Fruit fly (Drosophila melanogaster) whole organism, embryonic: ENCODE data around the gene CG18302.

Experiments
- Bdp1 ChIP-seq: fragments of 200-800 bp; sonication (Bioruptor generic); optimal IDR thresholded peaks from 3 replicates; lab custom pipeline; 2016; ENCODE audit warnings: missing biosample characterization, missing genetic modification characterization
- CG10565 ChIP-seq: fragments of 200-800 bp; sonication (Bioruptor generic); optimal IDR thresholded peaks from 3 replicates; lab custom pipeline; 2016; ENCODE audit warnings: missing biosample characterization, mild to moderate bottlenecking, missing genetic modification characterization
- CG10959 ChIP-seq: fragments of 200-800 bp; sonication (Bioruptor generic); IDR thresholded peaks from 2 replicates; pipeline ENCODE4 v1.3.6; 2022; ENCODE audit warnings: missing biosample characterization, missing genetic modification characterization
- CG11247 ChIP-seq: fragments of 200-800 bp; sonication (Bioruptor generic); IDR thresholded peaks from 2 replicates; pipeline ENCODE4 v1.3.6; 2022; ENCODE audit warnings: missing biosample characterization, missing genetic modification characterization
- CG12104 ChIP-seq: fragments of 200-800 bp; sonication (Bioruptor generic); optimal IDR thresholded peaks from 3 replicates; lab custom pipeline; 2016; ENCODE audit warnings: missing biosample characterization, missing genetic modification characterization
- CG13123 ChIP-seq: fragments of 200-800 bp; sonication (Bioruptor generic); optimal IDR thresholded peaks from 2 replicates; lab custom pipeline; 2016; ENCODE audit warnings: missing biosample characterization, missing genetic modification characterization
- CG16779 ChIP-seq: fragments of 200-800 bp; sonication (Bioruptor generic); IDR thresholded peaks from 2 replicates; pipeline ENCODE4 v1.3.6; 2022; ENCODE audit warnings: missing biosample characterization, missing genetic modification characterization
- CG16813 ChIP-seq: fragments of 200-800 bp; sonication (Bioruptor generic); IDR thresholded peaks from 3 replicates; pipeline ENCODE4 v1.3.6; 2022; ENCODE audit warnings: missing biosample characterization, missing genetic modification characterization; ENCODE audit not compliant: partially characterized antibody
- CG17829 ChIP-seq: fragments of 200-800 bp; optimal IDR thresholded peaks from 2 replicates; lab custom pipeline; 2019; ENCODE audit warnings: missing biosample characterization, mild to moderate bottlenecking, missing genetic modification characterization, moderate library complexity
- CG18476 ChIP-seq: fragments of 200-800 bp; sonication (Bioruptor generic); optimal IDR thresholded peaks from 2 replicates; lab custom pipeline; 2016; ENCODE audit warnings: missing biosample characterization, mild to moderate bottlenecking, missing genetic modification characterization
- CG2116 ChIP-seq: fragments of 200-800 bp; sonication (Bioruptor generic); optimal IDR thresholded peaks from 3 replicates; lab custom pipeline; 2018; ENCODE audit warnings: missing biosample characterization, mild to moderate bottlenecking, missing genetic modification characterization
- CG2120 ChIP-seq: fragments of 200-800 bp; sonication (Bioruptor generic); optimal IDR thresholded peaks from 3 replicates; lab custom pipeline; 2016; ENCODE audit warnings: missing biosample characterization, missing genetic modification characterization
- CG2202 ChIP-seq: fragments of 200-800 bp; sonication (Bioruptor generic); optimal IDR thresholded peaks from 2 replicates; lab custom pipeline; 2018; ENCODE audit warnings: missing biosample characterization, mild to moderate bottlenecking, missing genetic modification characterization
- CG34422 ChIP-seq: fragments of 200-800 bp; sonication (Bioruptor generic); IDR thresholded peaks from 3 replicates; pipeline ENCODE4 v1.3.6; 2022; ENCODE audit warnings: missing biosample characterization, missing genetic modification characterization
- CG3838 ChIP-seq: fragments of 200-800 bp; sonication (Bioruptor generic); optimal IDR thresholded peaks from 3 replicates; lab custom pipeline; 2016; ENCODE audit warnings: missing biosample characterization, missing genetic modification characterization
- CG4730 ChIP-seq: fragments of 200-800 bp; sonication (Bioruptor generic); IDR thresholded peaks from 2 replicates; pipeline ENCODE4 v1.3.6; 2022; ENCODE audit warnings: missing biosample characterization, missing genetic modification characterization
- CG7271 ChIP-seq: fragments of 200-800 bp; sonication (Bioruptor generic); optimal IDR thresholded peaks from 2 replicates; lab custom pipeline; 2018; ENCODE audit warnings: missing biosample characterization, mild to moderate bottlenecking, missing genetic modification characterization, moderate library complexity
- CG7928 ChIP-seq: fragments of 200-800 bp; sonication (Bioruptor generic); optimal IDR thresholded peaks from 2 replicates; lab custom pipeline; 2017; ENCODE audit warnings: missing biosample characterization, mild to moderate bottlenecking, missing genetic modification characterization
- CG8290 ChIP-seq, 3 experiments: fragments of 200-800 bp; sonication (Bioruptor generic); optimal IDR thresholded peaks; 2 replicates each; lab custom pipeline; 2016 to 2019; ENCODE audit warnings: missing biosample characterization in 3 of 3, missing genetic modification characterization in 3 of 3, mild to moderate bottlenecking in 2 of 3, moderate library complexity in 1 of 3
- CG9797 ChIP-seq: fragments of 200-800 bp; sonication (Bioruptor generic); optimal IDR thresholded peaks from 3 replicates; lab custom pipeline; 2018; ENCODE audit warnings: missing biosample characterization, mild to moderate bottlenecking, missing genetic modification characterization
- Eip74EF ChIP-seq, 2 experiments: fragments of 200-800 bp in 1 of 2; fragments of >200 bp in 1 of 2; sonication (Bioruptor generic) in 1 of 2; optimal IDR thresholded peaks; 2 replicates each; lab custom pipeline; 2017 to 2019; ENCODE audit warnings: missing biosample characterization in 2 of 2, missing genetic modification characterization in 2 of 2, mild to moderate bottlenecking in 1 of 2, moderate library complexity in 1 of 2
- Fer2 ChIP-seq: fragments of 200-800 bp; sonication (Bioruptor generic); optimal IDR thresholded peaks from 2 replicates; lab custom pipeline; 2018; ENCODE audit warnings: missing biosample characterization, mild to moderate bottlenecking, missing genetic modification characterization, moderate library complexity
- Gsc ChIP-seq: fragments of 200-800 bp; sonication (Bioruptor generic); IDR thresholded peaks from 2 replicates; pipeline ENCODE4 v1.3.6; 2022; ENCODE audit warnings: missing biosample characterization, missing genetic modification characterization
- Max ChIP-seq: fragments of 200-800 bp; sonication (Bioruptor generic); optimal IDR thresholded peaks from 2 replicates; lab custom pipeline; 2016; ENCODE audit warnings: missing biosample characterization, mild to moderate bottlenecking, missing genetic modification characterization
- Med ChIP-seq: fragments of 200-800 bp; sonication (Bioruptor generic); peaks from one replicate; lab custom pipeline; 2016; ENCODE audit warnings: missing biosample characterization, missing genetic modification characterization, mild to moderate bottlenecking, inconsistent platforms, moderate library complexity
- Optix ChIP-seq: fragments of 200-800 bp; sonication (Bioruptor generic); IDR thresholded peaks from 3 replicates; pipeline ENCODE4 v1.3.6; 2022; ENCODE audit warnings: missing biosample characterization, missing genetic modification characterization
- Ptx1 ChIP-seq: fragments of 200-800 bp; sonication (Bioruptor generic); IDR thresholded peaks from 2 replicates; pipeline ENCODE4 v1.3.6; 2022; ENCODE audit warnings: missing biosample characterization, missing genetic modification characterization
- Ravus ChIP-seq: fragments of 200-800 bp; sonication (Bioruptor generic); IDR thresholded peaks from 2 replicates; pipeline ENCODE4 v1.3.6; 2022; ENCODE audit warnings: missing biosample characterization, missing genetic modification characterization
- Rx ChIP-seq: fragments of 200-800 bp; sonication (Bioruptor generic); IDR thresholded peaks from 2 replicates; pipeline ENCODE4 v1.3.6; 2022; ENCODE audit warnings: missing biosample characterization, missing genetic modification characterization
- Stat92E ChIP-seq, 3 experiments: fragments of >200 bp in 2 of 3; fragments of 200-800 bp in 1 of 3; sonication (Bioruptor generic) in 1 of 3; optimal IDR thresholded peaks; 2 replicates each; lab custom pipeline; 2017 to 2019; ENCODE audit warnings: missing biosample characterization in 3 of 3, missing genetic modification characterization in 3 of 3, mild to moderate bottlenecking in 1 of 3, moderate library complexity in 1 of 3
- Taf1 ChIP-seq: fragments of 200-800 bp; sonication (Bioruptor generic); IDR thresholded peaks from 2 replicates; pipeline ENCODE4 v1.3.6; 2022; ENCODE audit warnings: missing biosample characterization, missing genetic modification characterization
- aop ChIP-seq: fragments of 200-800 bp; sonication (Bioruptor generic); IDR thresholded peaks from 2 replicates; pipeline ENCODE4 v1.3.6; 2022; ENCODE audit warnings: missing biosample characterization, missing genetic modification characterization
- bab2 ChIP-seq: fragments of 200-800 bp; sonication (Bioruptor generic); optimal IDR thresholded peaks from 2 replicates; lab custom pipeline; 2016; ENCODE audit warnings: missing biosample characterization, missing genetic modification characterization
- crp ChIP-seq, 2 experiments: fragments of 200-800 bp; sonication (Bioruptor generic); optimal IDR thresholded peaks; 2 replicates in 1 of 2; 3 replicates in 1 of 2; lab custom pipeline; 2017; ENCODE audit warnings: missing biosample characterization in 2 of 2, missing genetic modification characterization in 2 of 2, mild to moderate bottlenecking in 1 of 2, moderate library complexity in 1 of 2
- da ChIP-seq: fragments of 200-800 bp; sonication (Bioruptor generic); optimal IDR thresholded peaks from 2 replicates; lab custom pipeline; 2016; ENCODE audit warnings: missing biosample characterization, missing genetic modification characterization
- dmrt11E ChIP-seq: fragments of 200-800 bp; sonication (Bioruptor generic); optimal IDR thresholded peaks from 3 replicates; lab custom pipeline; 2018; ENCODE audit warnings: missing biosample characterization, mild to moderate bottlenecking, missing genetic modification characterization, moderate library complexity
- ems ChIP-seq: fragments of 200-800 bp; sonication (Bioruptor generic); optimal IDR thresholded peaks from 3 replicates; lab custom pipeline; 2016; ENCODE audit warnings: missing biosample characterization, missing genetic modification characterization
- en ChIP-seq: fragments of 200-800 bp; sonication (Bioruptor generic); optimal IDR thresholded peaks from 2 replicates; lab custom pipeline; 2016; ENCODE audit warnings: missing biosample characterization, missing genetic modification characterization
- eve ChIP-seq, 2 experiments: fragments of >200 bp; optimal IDR thresholded peaks; 2 replicates each; lab custom pipeline; 2017; ENCODE audit warnings: missing biosample characterization in 2 of 2, missing genetic modification characterization in 2 of 2
- eyg ChIP-seq: fragments of 200-800 bp; sonication (Bioruptor generic); optimal IDR thresholded peaks from 3 replicates; lab custom pipeline; 2016; ENCODE audit warnings: missing biosample characterization, missing genetic modification characterization
- hb ChIP-seq: fragments of 200-800 bp; sonication (Bioruptor generic); IDR thresholded peaks from 3 replicates; pipeline ENCODE4 v1.3.6; 2022; ENCODE audit warnings: missing biosample characterization, missing genetic modification characterization; ENCODE audit not compliant: partially characterized antibody
- insv ChIP-seq, 2 experiments: fragments of 200-800 bp; sonication (Bioruptor generic); optimal IDR thresholded peaks; 3 replicates each; lab custom pipeline; 2016 to 2018; ENCODE audit warnings: missing biosample characterization in 2 of 2, missing genetic modification characterization in 2 of 2
- repo ChIP-seq: fragments of 200-800 bp; sonication (Bioruptor generic); optimal IDR thresholded peaks from 2 replicates; lab custom pipeline; 2016; ENCODE audit warnings: missing biosample characterization, missing genetic modification characterization
- slou ChIP-seq: fragments of 200-800 bp; sonication (Bioruptor generic); optimal IDR thresholded peaks from 3 replicates; lab custom pipeline; 2016; ENCODE audit warnings: missing biosample characterization, missing genetic modification characterization
- ssp ChIP-seq: fragments of 200-800 bp; sonication (Bioruptor generic); IDR thresholded peaks from 2 replicates; pipeline ENCODE4 v1.3.6; 2022; ENCODE audit warnings: missing biosample characterization, missing genetic modification characterization
- tna ChIP-seq: fragments of 200-800 bp; sonication (Bioruptor generic); IDR thresholded peaks from 2 replicates; pipeline ENCODE4 v1.3.6; 2022; ENCODE audit warnings: missing biosample characterization, missing genetic modification characterization; ENCODE audit not compliant: partially characterized antibody
- unpg ChIP-seq: fragments of 200-800 bp; sonication (Bioruptor generic); optimal IDR thresholded peaks from 3 replicates; lab custom pipeline; 2018; ENCODE audit warnings: missing biosample characterization, mild to moderate bottlenecking, missing genetic modification characterization, moderate library complexity
- vnd ChIP-seq: fragments of 200-800 bp; sonication (Bioruptor generic); IDR thresholded peaks from 3 replicates; pipeline ENCODE4 v1.3.6; 2022; ENCODE audit warnings: missing biosample characterization, missing genetic modification characterization; ENCODE audit not compliant: partially characterized antibody
- zen ChIP-seq: fragments of 200-800 bp; sonication (Bioruptor generic); optimal IDR thresholded peaks from 3 replicates; lab custom pipeline; 2018; ENCODE audit warnings: missing biosample characterization, mild to moderate bottlenecking, missing genetic modification characterization, moderate library complexity

CG18302 gene

DNA sequence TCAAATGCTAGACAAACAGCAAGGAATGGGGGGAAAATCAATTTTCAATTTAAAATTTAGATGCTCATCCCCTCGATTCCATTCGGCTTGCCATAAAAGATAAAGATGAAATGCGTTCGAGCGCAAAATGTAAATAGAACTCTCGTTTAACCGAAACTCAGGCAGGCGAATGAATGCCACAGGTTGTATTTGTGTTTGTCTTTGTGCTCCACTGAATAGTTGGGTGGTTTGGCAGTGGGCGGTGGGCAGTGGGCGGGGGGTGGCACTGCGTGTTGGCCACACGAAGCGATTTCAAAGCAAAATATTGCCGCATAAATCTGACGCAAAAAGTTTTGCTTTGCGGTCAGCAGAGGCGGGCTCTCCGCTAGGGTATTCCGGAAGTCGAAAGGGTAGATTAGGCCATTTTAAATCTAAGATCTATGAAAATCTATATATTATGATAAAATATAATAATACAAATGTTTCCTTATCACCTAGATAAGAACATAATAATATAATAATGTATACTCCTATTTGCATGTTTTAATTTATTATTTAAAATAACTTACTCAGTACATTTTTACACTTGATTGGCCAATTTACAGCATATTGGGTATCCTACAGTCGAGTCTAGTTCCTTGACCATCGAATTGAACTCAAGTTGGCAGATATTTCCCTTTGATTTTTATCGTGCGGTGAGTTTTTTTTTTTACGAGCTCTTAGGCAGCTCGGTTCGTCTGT, 11.8 kb upstream of the CG18302 start (continued):
- TF ChIP-seq en (GFP tag; lab: Kevin White, UChicago) (no peak), eve (GFP tag; optimal IDR thresholded peaks at IDR 0.05; lab: Kevin White, UChicago) (peak in 1 of 2 experiments; percentile 68), CG10959 (GFP tag; lab: Robert Waterston, UW) (no peak), CG18476 (GFP tag; lab: Kevin White, UChicago) (no peak), repo (GFP tag; lab: Kevin White, UChicago) (no peak), CG12104 (GFP tag; lab: Kevin White, UChicago) (peak; percentile 69), da (GFP tag; lab: Kevin White, UChicago) (no peak), CG16813 (GFP tag; lab: Robert Waterston, UW) (no peak), Stat92E (GFP tag; optimal IDR thresholded peaks at IDR 0.05; lab: Kevin White, UChicago) (no peak), vnd (GFP tag; lab: Robert Waterston, UW) (no peak), Optix (GFP tag; lab: Robert Waterston, UW) (peak; percentile 40; the same call in 1 of the 3 replicates), CG16779 (GFP tag; lab: Robert Waterston, UW) (no peak), ssp (GFP tag; lab: Robert Waterston, UW) (peak; percentile 61), CG2202 (tag; lab: Kevin White, UChicago) (no peak), CG7928 (GFP tag; lab: Kevin White, UChicago) (no peak), zen (peak; percentile 47), CG2120 (peak; percentile 51), slou (GFP tag; lab: Kevin White, UChicago) (peak; percentile 15), CG34422 (GFP tag; lab: Robert Waterston, UW) (peak; percentile 60; the same call in 2 of the 3 replicates), aop (GFP tag; lab: Robert Waterston, UW) (no peak), Max (GFP tag; lab: Kevin White, UChicago) (no peak), CG13123 (GFP tag; lab: Kevin White, UChicago) (peak; percentile 24), CG17829 (tag; lab: Kevin White, UChicago) (peak; percentile 37), bab2 (GFP tag; lab: Kevin White, UChicago) (no peak), Eip74EF (GFP tag; optimal IDR thresholded peaks at IDR 0.05; lab: Kevin White, UChicago) (peak in 1 of 2 experiments; percentile 53), crp (GFP tag; optimal IDR thresholded peaks at IDR 0.05; lab: Kevin White, UChicago) (peak in 1 of 2 experiments; percentile 6), insv (GFP tag; optimal IDR thresholded peaks at IDR 0.05; lab: Kevin White, UChicago) (no peak), CG9797 (GFP tag; lab: Kevin White, UChicago) (no peak), unpg (peak; percentile 33), Ptx1 (peak; percentile 85), CG2116 (GFP tag; lab: Kevin White, UChicago) (peak; percentile 5), Fer2 (no peak), CG3838 (GFP tag; lab: Kevin White, UChicago) (no peak), CG7271 (tag; lab: Kevin White, UChicago) (no peak), CG10565 (no peak), hb (no peak), Ravus (no peak), Rx (GFP tag; lab: Robert Waterston, UW) (peak; percentile 23; the same call in 1 of the 2 replicates), ems (GFP tag; lab: Kevin White, UChicago) (no peak), Med (GFP tag; lab: Kevin White, UChicago) (no peak), dmrt11E (tag; lab: Kevin White, UChicago) (no peak), tna (GFP tag; lab: Robert Waterston, UW) (no peak), CG8290 (GFP tag; optimal IDR thresholded peaks at IDR 0.05; lab: Kevin White, UChicago) (no peak), CG8290 (tag; optimal IDR thresholded peaks at IDR 0.05; lab: Kevin White, UChicago) (peak in 1 of 2 experiments; percentile 21), Taf1 (GFP tag; lab: Robert Waterston, UW) (no peak), CG11247 (GFP tag; lab: Robert Waterston, UW) (peak; percentile 30; the same call in 1 of the 2 replicates), eyg (no peak), CG4730 (GFP tag; lab: Robert Waterston, UW) (peak; percentile 51; the same call in 1 of the 2 replicates), Gsc (GFP tag; lab: Robert Waterston, UW) (no peak), Bdp1 (GFP tag; lab: Kevin White, UChicago) (no peak)
